Fruit fly (Drosophila melanogaster): Measurements from ENCODE around the gene trc.

trc gene

dm6 chr3L:19790929-19791687 lies 43.0 kb downstream of the trc start (continued):
- TF ChIP-seq CG9437 (GFP tag; optimal IDR thresholded peaks at IDR 0.05), result peak; percentile 69
- no peak for TF ChIP-seq Vsx1 (GFP tag; optimal IDR thresholded peaks at IDR 0.05)
- no peak for TF ChIP-seq zen (tag; optimal IDR thresholded peaks at IDR 0.05)
- peak; percentile 75 for TF ChIP-seq Meics (GFP tag; optimal IDR thresholded peaks at IDR 0.05)
- TF ChIP-seq dm (GFP tag; optimal IDR thresholded peaks at IDR 0.05), result peak; percentile 69
- TF ChIP-seq CG17359 (tag; optimal IDR thresholded peaks at IDR 0.05), result peak; percentile 54
- TF ChIP-seq Myb (GFP tag; optimal IDR thresholded peaks at IDR 0.05), result peak; percentile 22
- TF ChIP-seq NK7.1 (GFP tag; optimal IDR thresholded peaks at IDR 0.05), result peak; percentile 13
- peak; percentile 48 for TF ChIP-seq CG17385 (GFP tag; optimal IDR thresholded peaks at IDR 0.05)
- TF ChIP-seq jing (GFP tag; optimal IDR thresholded peaks at IDR 0.05), result peak; percentile 60
- peak; percentile 21 for TF ChIP-seq CG4328 (GFP tag; optimal IDR thresholded peaks at IDR 0.05)
- peak; percentile 28 for TF ChIP-seq CG13123 (GFP tag; optimal IDR thresholded peaks at IDR 0.05)
- TF ChIP-seq CG2199 (GFP tag; IDR thresholded peaks at IDR 0.05), result peak; percentile 56
- peak; percentile 61 for TF ChIP-seq Ptx1 (GFP tag; IDR thresholded peaks at IDR 0.05)
- TF ChIP-seq Sox100B (GFP tag; optimal IDR thresholded peaks at IDR 0.05), result peak; percentile 76
- peak in 1 of 2 experiments; percentile 38 for TF ChIP-seq Hr78 (GFP tag; optimal IDR thresholded peaks at IDR 0.05)
- TF ChIP-seq schlank (tag; optimal IDR thresholded peaks at IDR 0.05), result peak; percentile 19
- peak; percentile 9 for TF ChIP-seq CG12769 (tag; optimal IDR thresholded peaks at IDR 0.05)
- TF ChIP-seq vvl (GFP tag; IDR thresholded peaks at IDR 0.05), result no peak; the same call in 1 of the 2 replicates
- TF ChIP-seq CG14014 (GFP tag; IDR thresholded peaks at IDR 0.05), result peak; percentile 42
- no peak for TF ChIP-seq ac (GFP tag; optimal IDR thresholded peaks at IDR 0.05)
- no peak for TF ChIP-seq gce (GFP tag; IDR thresholded peaks at IDR 0.05)
- peak; percentile 6 for TF ChIP-seq CG16863 (GFP tag; optimal IDR thresholded peaks at IDR 0.05)
- 0 out of 2 replicates have a peak, but pooled peaks have one; percentile 33 for TF ChIP-seq wdn (GFP tag; IDR thresholded peaks at IDR 0.05)
- peak; percentile 42 for TF ChIP-seq CG9609 (GFP tag; optimal IDR thresholded peaks at IDR 0.05)
- peak; percentile 85 for TF ChIP-seq Jarid2 (GFP tag; optimal IDR thresholded peaks at IDR 0.05)
- peak; percentile 32; the same call in 2 of the 3 replicates for TF ChIP-seq zfh1 (GFP tag; IDR thresholded peaks at IDR 0.05)
- TF ChIP-seq trem (tag; optimal IDR thresholded peaks at IDR 0.05), result peak; percentile 28
- TF ChIP-seq CG3847 (GFP tag; IDR thresholded peaks at IDR 0.05), result peak; percentile 47
- TF ChIP-seq ase (GFP tag; IDR thresholded peaks at IDR 0.05), result no peak
- no peak for TF ChIP-seq CrebB (tag; optimal IDR thresholded peaks at IDR 0.05)
- TF ChIP-seq CG4360 (GFP tag; IDR thresholded peaks at IDR 0.05), result 0 out of 2 replicates have a peak, but pooled peaks have one; percentile 22
- no peak; the same call in 1 of the 3 replicates for TF ChIP-seq ken (GFP tag; IDR thresholded peaks at IDR 0.05)
- TF ChIP-seq Hand (GFP tag; optimal IDR thresholded peaks at IDR 0.05), result no peak
- peak; percentile 82 for TF ChIP-seq nmo (GFP tag; optimal IDR thresholded peaks at IDR 0.05)
- peak; percentile 65 for TF ChIP-seq Dek (tag; optimal IDR thresholded peaks at IDR 0.05)
- peak; percentile 45 for TF ChIP-seq ATbp (GFP tag; optimal IDR thresholded peaks at IDR 0.05)
- TF ChIP-seq gfzf (GFP tag; optimal IDR thresholded peaks at IDR 0.05), result no peak
- peak; percentile 69 for TF ChIP-seq pho (GFP tag; optimal IDR thresholded peaks at IDR 0.05)
- TF ChIP-seq Fer2 (tag; optimal IDR thresholded peaks at IDR 0.05), result peak; percentile 53
- TF ChIP-seq CG32532 (GFP tag; IDR thresholded peaks at IDR 0.05), result peak; percentile 37; the same call in 1 of the 2 replicates
- TF ChIP-seq Doc2 (GFP tag; IDR thresholded peaks at IDR 0.05), result no peak
- peak; percentile 55 for TF ChIP-seq ewg (GFP tag; optimal IDR thresholded peaks at IDR 0.05)
- peak; percentile 4 for TF ChIP-seq ems (GFP tag; optimal IDR thresholded peaks at IDR 0.05)
- peak; percentile 60 for TF ChIP-seq CHES-1-like (GFP tag; optimal IDR thresholded peaks at IDR 0.05)
- TF ChIP-seq CG12104 (GFP tag; optimal IDR thresholded peaks at IDR 0.05), result peak; percentile 48
- TF ChIP-seq sr (GFP tag; IDR thresholded peaks at IDR 0.05), result no peak
- peak; percentile 24 for TF ChIP-seq CG1647 (GFP tag; optimal IDR thresholded peaks at IDR 0.05)
- TF ChIP-seq CG30431 (GFP tag; optimal IDR thresholded peaks at IDR 0.05), result peak; percentile 47
